Worm (Caenorhabditis elegans) whole organism, midembryonic: Measurements from ENCODE around the gene C02H6.3.

ENCODE experiments used
- T22C8.4 ChIP-seq: fragments of 200-800 bp; sonication (Bioruptor generic); IDR thresholded peaks from 2 replicates; pipeline ENCODE4 v1.3.6; 2022; ENCODE audit warnings: missing genetic modification characterization, missing compliant biosample characterization
- flt-1 ChIP-seq: fragments of 200-800 bp; sonication (Bioruptor generic); IDR thresholded peaks from 2 replicates; pipeline ENCODE4 v1.3.6; 2022; ENCODE audit warnings: missing genetic modification characterization, missing compliant biosample characterization
- klf-2 ChIP-seq: fragments of 200-800 bp; sonication (Bioruptor generic); conservative IDR thresholded peaks from 2 replicates; pipeline ENCODE4 v1.3.6; 2022; ENCODE audit warnings: missing genetic modification reagents, missing genetic modification characterization, missing compliant biosample characterization
- med-1 ChIP-seq: sonication (generic microtip); optimal IDR thresholded peaks from 2 replicates; lab custom pipeline; 2017; ENCODE audit warnings: missing genetic modification characterization, mild to moderate bottlenecking, missing compliant biosample characterization, antibody characterized with exemption, missing genetic modification reagents; ENCODE audit not compliant: insufficient read depth
- tab-1 ChIP-seq: fragments of 200-800 bp; sonication (Bioruptor generic); IDR thresholded peaks from 2 replicates; pipeline ENCODE4 v1.3.6; 2022; ENCODE audit warnings: missing genetic modification characterization, missing compliant biosample characterization

DNA sequence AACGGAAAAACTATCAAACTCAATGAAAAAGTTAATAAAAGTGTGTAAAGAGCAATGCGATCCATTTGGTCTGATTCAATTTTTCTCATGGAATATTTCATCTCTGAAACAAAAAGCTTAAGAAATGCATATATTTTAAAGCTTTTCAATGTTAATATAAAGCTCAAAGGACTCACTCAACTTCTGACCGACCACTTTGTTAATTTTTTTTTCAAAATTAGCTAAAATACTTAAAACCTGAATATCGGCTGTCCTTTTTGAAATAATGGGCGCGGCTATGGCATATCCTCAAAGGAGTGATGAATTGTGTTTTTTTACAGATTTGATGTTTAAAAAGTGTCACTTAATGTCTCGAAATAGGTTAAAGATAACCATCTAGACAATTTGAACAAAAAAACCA, 2.1 kb upstream of the C02H6.3 start, which contains the start of gene C02H6.1:
- TF ChIP-seq med-1 (GFP tag; lab: Kevin White, UChicago) (no peak), tab-1 (GFP tag; lab: Robert Waterston, UW) (no peak), flt-1 (GFP tag; lab: Robert Waterston, UW) (no peak), T22C8.4 (GFP tag; lab: Robert Waterston, UW) (no peak), klf-2 (no peak)
